Worm (Caenorhabditis elegans): Measurements from ENCODE around the gene Y57G11B.8.

DNA sequence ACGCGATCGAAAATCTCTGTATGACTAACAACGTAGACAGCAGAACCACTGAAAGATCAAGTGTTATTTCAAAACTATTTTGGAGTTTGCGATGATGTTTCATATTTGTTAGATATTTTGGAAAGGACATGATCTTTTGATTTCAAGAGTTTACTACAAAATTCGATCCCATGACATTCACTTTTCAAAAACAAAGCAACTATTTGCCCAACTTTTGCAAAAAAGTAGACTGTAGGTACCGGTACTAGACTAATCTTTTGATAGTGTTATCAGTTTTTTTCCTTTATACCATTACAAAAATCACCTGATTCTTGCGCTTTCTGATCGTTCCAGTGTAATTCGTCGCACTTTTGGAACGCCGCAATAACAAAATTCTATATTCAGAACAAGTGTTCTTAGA is 41.5 kb upstream of the Y57G11B.8 start:
- TF ChIP-seq dao-5 (tag; optimal IDR thresholded peaks at IDR 0.05) (no peak), him-1 (tag; optimal IDR thresholded peaks at IDR 0.05) (no peak)

Data from whole organism, L4/young adult.